Fruit fly (Drosophila melanogaster): ENCODE results near the gene CG14820.

dm6 chr3L:6980553-6980952 lies 47.8 kb downstream of the CG14820 start:
- TF ChIP-seq psq (optimal IDR thresholded peaks at IDR 0.05) (no peak), EcR (GFP tag; optimal IDR thresholded peaks at IDR 0.05) (no peak), pan (optimal IDR thresholded peaks at IDR 0.05) (no peak), usp (GFP tag; optimal IDR thresholded peaks at IDR 0.05) (no peak)

All from whole organism.